Worm (Caenorhabditis elegans) whole organism, L1 larva: ENCODE measurements around the gene str-28.
"Not testable (repeated sequence)": the region's sequence is repeated elsewhere in the genome, so short reads cannot be mapped to it uniquely, and the experiment has no call there.

Source experiments
- C34B4.2 ChIP-seq: sonication (generic microtip); optimal IDR thresholded peaks from 2 replicates; lab custom pipeline; 2017; ENCODE audit warnings: mild to moderate bottlenecking, missing genetic modification characterization, missing compliant biosample characterization
- Y116A8C.19 ChIP-seq: sonication (generic microtip); optimal IDR thresholded peaks from 2 replicates; lab custom pipeline; 2016; ENCODE audit warnings: missing compliant biosample characterization, missing genetic modification characterization, borderline replicate concordance
- aha-1 ChIP-seq: fragments of 150-350 bp; optimal IDR thresholded peaks from 2 replicates; lab custom pipeline; 2014; ENCODE audit warnings: missing biosample characterization, missing genetic modification characterization
- ceh-82 ChIP-seq, 3 experiments: fragments of 150-350 bp in 1 of 3; sonication (generic microtip) in 2 of 3; optimal IDR thresholded peaks; 2 replicates each; lab custom pipeline; 2014 to 2017; ENCODE audit warnings: missing biosample characterization in 3 of 3, missing genetic modification characterization in 3 of 3
- dsc-1 ChIP-seq: sonication (generic microtip); optimal IDR thresholded peaks from 2 replicates; lab custom pipeline; 2016; ENCODE audit warnings: mild to moderate bottlenecking, missing genetic modification characterization, missing compliant biosample characterization
- egl-27 ChIP-seq, 2 experiments: fragments of 150-350 bp in 1 of 2; sonication (generic microtip); optimal IDR thresholded peaks; 3 replicates each; lab custom pipeline; 2017 to 2018; ENCODE audit warnings: missing biosample characterization in 2 of 2, missing genetic modification characterization in 2 of 2, missing genetic modification reagents in 2 of 2
- elt-2 ChIP-seq: sonication (generic microtip); optimal IDR thresholded peaks from 2 replicates; lab custom pipeline; 2016; ENCODE audit warnings: missing genetic modification characterization, mild to moderate bottlenecking, inconsistent platforms, missing compliant biosample characterization, missing genetic modification reagents
- fkh-10 ChIP-seq: sonication (generic microtip); optimal IDR thresholded peaks from 2 replicates; lab custom pipeline; 2017; ENCODE audit warnings: missing biosample characterization, missing genetic modification reagents, missing genetic modification characterization
- fkh-4 ChIP-seq: sonication (generic microtip); optimal IDR thresholded peaks from 2 replicates; lab custom pipeline; 2016; ENCODE audit warnings: missing compliant biosample characterization, missing genetic modification characterization, borderline replicate concordance
- fkh-8 ChIP-seq: sonication (generic microtip); optimal IDR thresholded peaks from 2 replicates; lab custom pipeline; 2016; ENCODE audit warnings: mild to moderate bottlenecking, missing genetic modification characterization, missing compliant biosample characterization
- fos-1 ChIP-seq: fragments of 150-350 bp; optimal IDR thresholded peaks from 2 replicates; lab custom pipeline; 2014; ENCODE audit warnings: missing biosample characterization, missing genetic modification characterization
- hpl-2 ChIP-seq: fragments of 150-350 bp; optimal IDR thresholded peaks from 2 replicates; lab custom pipeline; 2014; ENCODE audit warnings: missing biosample characterization, missing genetic modification reagents, missing genetic modification characterization
- lin-14 ChIP-seq: fragments of 200-800 bp; sonication (Bioruptor generic); optimal IDR thresholded peaks from 2 replicates; lab custom pipeline; 2018; ENCODE audit warnings: mild to moderate bottlenecking, missing genetic modification characterization, moderate library complexity, missing compliant biosample characterization
- lir-3 ChIP-seq: sonication (generic microtip); optimal IDR thresholded peaks from 2 replicates; lab custom pipeline; 2016; ENCODE audit warnings: mild to moderate bottlenecking, missing genetic modification characterization, moderate library complexity, missing compliant biosample characterization; ENCODE audit not compliant: poor library complexity
- lsy-2 ChIP-seq, 2 experiments: fragments of 150-350 bp; optimal IDR thresholded peaks; 2 replicates each; lab custom pipeline; 2014; ENCODE audit warnings: missing biosample characterization in 2 of 2, missing genetic modification characterization in 2 of 2
- mab-9 ChIP-seq: fragments of 200-800 bp; sonication (Bioruptor generic); IDR thresholded peaks from 2 replicates; pipeline ENCODE4 v1.3.6; 2022; ENCODE audit warnings: missing genetic modification reagents, missing genetic modification characterization, missing compliant biosample characterization
- mdl-1 ChIP-seq, 2 experiments: fragments of 150-350 bp; optimal IDR thresholded peaks; 2 replicates each; lab custom pipeline; 2014 to 2017; ENCODE audit warnings: missing biosample characterization in 2 of 2, missing genetic modification characterization in 2 of 2, inconsistent platforms in 1 of 2
- nhr-20 ChIP-seq: sonication (generic microtip); optimal IDR thresholded peaks from 2 replicates; lab custom pipeline; 2016; ENCODE audit warnings: mild to moderate bottlenecking, missing genetic modification characterization, missing compliant biosample characterization
- nhr-28 ChIP-seq: fragments of 150-350 bp; optimal IDR thresholded peaks from 2 replicates; lab custom pipeline; 2014; ENCODE audit warnings: missing biosample characterization, missing genetic modification characterization
- nhr-47 ChIP-seq: sonication (generic microtip); optimal IDR thresholded peaks from 2 replicates; lab custom pipeline; 2016; ENCODE audit warnings: mild to moderate bottlenecking, missing genetic modification characterization, moderate library complexity, missing compliant biosample characterization
- nhr-71 ChIP-seq: sonication (generic microtip); optimal IDR thresholded peaks from 2 replicates; lab custom pipeline; 2016; ENCODE audit warnings: mild to moderate bottlenecking, missing genetic modification characterization, moderate library complexity, missing compliant biosample characterization
- nhr-77 ChIP-seq: fragments of 150-350 bp; optimal IDR thresholded peaks from 2 replicates; lab custom pipeline; 2014; ENCODE audit warnings: missing biosample characterization, missing genetic modification characterization
- nhr-90 ChIP-seq: sonication (generic microtip); optimal IDR thresholded peaks from 2 replicates; lab custom pipeline; 2016; ENCODE audit warnings: mild to moderate bottlenecking, missing genetic modification characterization, missing compliant biosample characterization; ENCODE audit not compliant: poor library complexity
- rnt-1 ChIP-seq: sonication (generic microtip); optimal IDR thresholded peaks from 2 replicates; lab custom pipeline; 2016; ENCODE audit warnings: mild to moderate bottlenecking, missing genetic modification characterization, moderate library complexity, missing compliant biosample characterization
- sup-37 ChIP-seq: fragments of 200-800 bp; sonication (Bioruptor generic); optimal IDR thresholded peaks from 2 replicates; lab custom pipeline; 2018; ENCODE audit warnings: mild to moderate bottlenecking, missing genetic modification characterization, missing compliant biosample characterization
- tbx-2 ChIP-seq: sonication (generic microtip); optimal IDR thresholded peaks from 2 replicates; lab custom pipeline; 2016; ENCODE audit warnings: missing genetic modification characterization, missing compliant biosample characterization
- unc-86 ChIP-seq: sonication (generic microtip); optimal IDR thresholded peaks from 2 replicates; lab custom pipeline; 2016; ENCODE audit warnings: missing genetic modification characterization, missing compliant biosample characterization
- vab-15 ChIP-seq: sonication (generic microtip); optimal IDR thresholded peaks from 2 replicates; lab custom pipeline; 2017; ENCODE audit warnings: missing genotype, mild to moderate bottlenecking, missing genetic modification characterization, missing compliant biosample characterization

The str-28 gene

DNA sequence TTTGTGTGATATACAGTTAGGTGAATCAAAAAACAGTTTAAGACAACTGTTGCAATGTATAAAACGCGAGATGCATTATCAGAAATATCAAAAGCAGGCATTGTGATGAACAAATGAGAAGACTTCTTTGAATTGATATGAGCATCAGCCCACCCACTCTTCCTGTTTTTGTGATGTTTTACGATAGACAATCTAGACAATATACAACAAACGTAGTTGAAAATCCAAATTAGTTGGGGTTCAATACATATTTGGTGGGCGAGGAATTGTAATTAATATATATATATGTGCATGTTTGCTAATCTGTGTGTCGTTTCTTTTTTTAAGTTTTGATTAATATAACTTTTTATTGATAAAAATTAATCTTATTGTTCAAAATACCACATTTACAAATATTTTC, at the start of gene str-28:
str-28 (minus strand) TSS at position 101 of the 400 bp plus-strand sequence.
- TF ChIP-seq dsc-1 (tag; lab: Kevin White, UChicago) = no peak
- TF ChIP-seq mdl-1 (tag; optimal IDR thresholded peaks at IDR 0.05; lab: Kevin White, UChicago) = no peak
- no peak for TF ChIP-seq unc-86
- no peak for TF ChIP-seq rnt-1 (tag; lab: Kevin White, UChicago)
- no peak for TF ChIP-seq lir-3 (tag; lab: Kevin White, UChicago)
- TF ChIP-seq elt-2 = no peak

DNA sequence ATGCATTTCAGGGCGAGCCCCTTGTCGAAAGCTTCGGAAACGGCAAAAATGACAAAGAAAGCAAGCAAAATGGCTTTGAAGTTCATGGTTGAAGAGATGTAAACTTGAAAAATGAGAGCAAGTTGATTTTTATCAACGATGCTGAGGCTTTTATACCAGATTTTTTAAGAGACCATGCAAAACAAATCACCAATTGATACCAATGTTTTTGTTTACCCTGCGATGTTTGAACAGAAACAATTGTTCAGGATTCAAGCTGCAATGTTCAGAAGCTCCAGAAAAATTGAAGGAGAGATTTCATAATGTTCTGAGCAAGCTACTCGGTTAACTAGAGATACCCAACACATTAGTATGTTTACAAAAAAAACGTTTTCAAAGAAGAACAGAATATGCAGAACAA, 49.6 kb upstream of the str-28 start, which contains the start of gene C54F6.15:
C54F6.15 (minus strand) TSS at position 101 of the 400 bp plus-strand sequence.
- TF ChIP-seq hpl-2 (GFP tag; lab: Kevin White, UChicago) (no peak), tbx-2 (tag; lab: Kevin White, UChicago) (no peak), unc-86 (no peak), rnt-1 (tag; lab: Kevin White, UChicago) (no peak)

ce11 chrV:7521304-7521703, 48.6 kb upstream of the str-28 start:
- peak; percentile 75 for TF ChIP-seq elt-2
- TF ChIP-seq nhr-71 (tag; lab: Kevin White, UChicago) = no peak

DNA sequence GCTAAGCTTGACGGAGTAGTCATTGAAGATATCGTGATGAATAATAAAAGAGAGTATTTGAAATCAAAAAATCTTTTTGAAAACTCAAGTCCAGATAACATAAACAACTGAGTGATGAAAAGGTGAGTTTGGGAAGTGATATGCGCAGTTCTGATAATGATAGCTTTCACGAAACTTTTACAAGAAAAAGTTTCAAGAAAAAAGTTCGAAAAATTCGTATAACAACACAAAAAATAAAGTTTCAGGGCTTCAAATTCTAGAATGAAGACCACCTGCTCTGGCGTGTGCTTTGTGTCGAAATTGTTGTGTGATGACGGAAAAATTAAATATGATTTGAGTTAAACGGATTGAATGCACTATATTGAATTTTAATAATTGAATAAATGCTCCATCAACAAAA, 47.4 kb upstream of the str-28 start, which contains the start of gene srb-19:
srb-19 (minus strand) TSS at position 101 of the 400 bp plus-strand sequence.
- TF ChIP-seq fkh-4 = no peak
- peak; percentile 26 for TF ChIP-seq nhr-71 (tag; lab: Kevin White, UChicago)
- TF ChIP-seq fkh-8 (tag; lab: Kevin White, UChicago) = peak; percentile 1
- TF ChIP-seq, all 84 proteins: peak for 2

- no peak for TF ChIP-seq nhr-28 (tag; lab: Kevin White, UChicago)
- no peak for TF ChIP-seq egl-27 (tag; optimal IDR thresholded peaks at IDR 0.05; lab: Kevin White, UChicago)
Observed at ce11 chrV:7514939-7515338, 42.2 kb upstream of the str-28 start, which contains the start of gene srb-18. TSS of gene srb-18 (plus strand) at chrV:7515239.

DNA sequence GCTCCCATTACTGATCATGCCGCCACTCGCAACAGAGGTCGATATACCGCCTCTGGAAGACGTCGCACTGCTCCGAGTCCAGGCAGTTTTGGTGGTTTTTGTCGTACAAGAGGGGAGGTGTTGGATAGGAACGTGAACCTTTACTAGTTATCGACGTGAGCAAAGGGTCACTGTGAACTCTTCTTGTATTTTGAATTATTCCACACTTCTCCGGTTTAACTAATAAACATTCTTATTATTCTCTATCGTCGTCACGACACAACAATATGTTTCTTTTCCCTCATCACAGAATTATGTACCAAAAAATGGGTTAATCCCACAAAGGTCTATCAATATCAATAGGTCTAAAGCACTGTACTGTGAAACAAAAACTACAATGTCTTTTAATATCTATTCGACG, 38.8 kb upstream of the str-28 start, which contains the start of gene nhr-171:
nhr-171 (plus strand) TSS at position 301 of the 400 bp plus-strand sequence.
- TF ChIP-seq mab-9 (GFP tag; lab: Robert Waterston, UW); nhr-20 (tag; lab: Kevin White, UChicago); fkh-4: not testable (repeated sequence)
- TF ChIP-seq, all 84 proteins: peak for 0; not testable (repeated sequence) for 84

- TF ChIP-seq Y116A8C.19 (tag; lab: Kevin White, UChicago) = no peak
- no peak for TF ChIP-seq nhr-90 (tag; lab: Kevin White, UChicago)
- TF ChIP-seq fkh-4 = no peak
- TF ChIP-seq sup-37 = no peak
- no peak for TF ChIP-seq fkh-10
- TF ChIP-seq aha-1 (tag; lab: Kevin White, UChicago) = no peak
- TF ChIP-seq nhr-20 (tag; lab: Kevin White, UChicago) = no peak
- TF ChIP-seq nhr-77 (tag; lab: Kevin White, UChicago) = no peak
- no peak for TF ChIP-seq hpl-2 (GFP tag; lab: Kevin White, UChicago)
- no peak for TF ChIP-seq vab-15 (tag; lab: Kevin White, UChicago)
- TF ChIP-seq C34B4.2 = no peak
- TF ChIP-seq lin-14 = no peak
- TF ChIP-seq ceh-82 (tag; optimal IDR thresholded peaks at IDR 0.05; lab: Kevin White, UChicago) = no peak
- TF ChIP-seq nhr-47 = no peak
- no peak for TF ChIP-seq fos-1 (tag; lab: Kevin White, UChicago)
- no peak for TF ChIP-seq lsy-2 (tag; optimal IDR thresholded peaks at IDR 0.05; lab: Kevin White, UChicago)
Observed at ce11 chrV:7508566-7509044, 35.9 kb upstream of the str-28 start, which contains the start of the genes str-31 and nhr-172. TSS of gene str-31 (minus strand) at chrV:7508666. TSS of gene nhr-172 (plus strand) at chrV:7508994.
